Fruit fly (Drosophila melanogaster): Measurements from ENCODE around the gene CG14397.

DNA sequence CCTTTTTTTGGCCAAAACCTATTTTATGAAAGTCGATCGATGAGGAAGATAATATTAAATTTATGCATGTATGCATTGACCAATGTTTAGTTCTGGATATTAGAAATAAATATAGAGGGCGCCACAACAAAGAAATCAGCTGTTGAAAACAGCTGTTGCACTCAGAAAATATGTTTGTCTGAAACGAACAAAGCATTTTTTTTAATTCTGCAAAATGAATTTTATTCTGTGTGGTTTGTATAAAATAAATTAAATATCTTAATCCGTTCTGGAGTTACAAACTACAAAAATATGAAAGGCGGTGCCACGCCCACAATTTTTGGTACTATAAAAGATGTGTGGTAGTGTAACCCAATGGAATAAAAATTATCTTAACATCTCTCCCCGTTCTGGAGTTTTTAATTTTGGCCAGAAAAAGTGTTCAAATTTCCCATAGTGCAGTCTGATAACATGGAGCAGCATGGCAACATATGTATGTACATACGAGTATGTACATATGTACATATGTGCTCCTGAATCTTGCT is 17.8 kb downstream of the CG14397 start:
- TF ChIP-seq CG1620 (GFP tag; optimal IDR thresholded peaks at IDR 0.05) (no peak), toe (GFP tag; optimal IDR thresholded peaks at IDR 0.05) (no peak), ovo (GFP tag; optimal IDR thresholded peaks at IDR 0.05) (no peak), Clk (GFP tag; optimal IDR thresholded peaks at IDR 0.05) (no peak), Hr96 (GFP tag; optimal IDR thresholded peaks at IDR 0.05) (no peak), tj (GFP tag; optimal IDR thresholded peaks at IDR 0.05) (no peak), CG33017 (tag; optimal IDR thresholded peaks at IDR 0.05) (no peak), cic (GFP tag; optimal IDR thresholded peaks at IDR 0.05) (no peak), kay (GFP tag; ENCODE audit: borderline replicate concordance) (peak; percentile 44), CG12768 (GFP tag; optimal IDR thresholded peaks at IDR 0.05) (no peak), CG5204 (GFP tag; optimal IDR thresholded peaks at IDR 0.05) (no peak), Mnt (GFP tag; optimal IDR thresholded peaks at IDR 0.05) (no peak), CG11617 (GFP tag; optimal IDR thresholded peaks at IDR 0.05) (no peak)
